Fruit fly (Drosophila melanogaster): ENCODE results near the gene Naglu.

Gene Naglu

dm6 chr2L:8384108-8384601 lies 27.5 kb downstream of the Naglu start, which contains the start of the genes Dad1 and CG13384 (continued):
- TF ChIP-seq Meics (GFP tag; optimal IDR thresholded peaks at IDR 0.05) (peak; percentile 95), Hr39 (optimal IDR thresholded peaks at IDR 0.05) (no peak), ERR (GFP tag; optimal IDR thresholded peaks at IDR 0.05) (peak; percentile 13), Hr3 (GFP tag; optimal IDR thresholded peaks at IDR 0.05) (peak; percentile 92), CG12155 (GFP tag; optimal IDR thresholded peaks at IDR 0.05) (peak; percentile 90), CG3407 (GFP tag; optimal IDR thresholded peaks at IDR 0.05) (peak; percentile 78), Antp (GFP tag; optimal IDR thresholded peaks at IDR 0.05) (no peak), CG1024 (GFP tag; IDR thresholded peaks at IDR 0.05) (peak; percentile 60; the same call in 1 of the 2 replicates), Oli (tag; optimal IDR thresholded peaks at IDR 0.05) (peak; percentile 91), CG18764 (GFP tag; optimal IDR thresholded peaks at IDR 0.05) (peak; percentile 83), Eip74EF (GFP tag; optimal IDR thresholded peaks at IDR 0.05) (peak in 1 of 2 experiments; percentile 92), ci (GFP tag; IDR thresholded peaks at IDR 0.05) (0 out of 3 replicates have a peak, but pooled peaks have one; percentile 48), CG8290 (GFP tag; optimal IDR thresholded peaks at IDR 0.05) (peak; percentile 76), CG8290 (tag; optimal IDR thresholded peaks at IDR 0.05) (peak in 1 of 2 experiments; percentile 36), fd96Cb (tag; optimal IDR thresholded peaks at IDR 0.05) (peak; percentile 90), dmrt99B (tag; optimal IDR thresholded peaks at IDR 0.05) (peak; percentile 94), CG2875 (GFP tag; optimal IDR thresholded peaks at IDR 0.05) (peak; percentile 66), mld (GFP tag; IDR thresholded peaks at IDR 0.05; ENCODE audit: partially characterized antibody) (no peak), caup (GFP tag; optimal IDR thresholded peaks at IDR 0.05; ENCODE audit: severe bottlenecking) (peak; percentile 89), chinmo (GFP tag; IDR thresholded peaks at IDR 0.05; ENCODE audit: partially characterized antibody) (no peak), H2.0 (GFP tag; IDR thresholded peaks at IDR 0.05) (peak; percentile 89), CG11093 (GFP tag; IDR thresholded peaks at IDR 0.05) (peak; percentile 85), CG6654 (GFP tag; optimal IDR thresholded peaks at IDR 0.05) (peak; percentile 63), Xbp1 (GFP tag; optimal IDR thresholded peaks at IDR 0.05) (peak; percentile 95), CG11560 (tag; IDR thresholded peaks at IDR 0.05) (peak; percentile 82), Ptx1 (GFP tag; IDR thresholded peaks at IDR 0.05) (peak; percentile 97), h (optimal IDR thresholded peaks at IDR 0.05) (no peak), ap (GFP tag; IDR thresholded peaks at IDR 0.05) (peak; percentile 78), trem (tag; optimal IDR thresholded peaks at IDR 0.05) (peak; percentile 93), mirr (GFP tag; optimal IDR thresholded peaks at IDR 0.05) (peak; percentile 52), CG8944 (GFP tag; optimal IDR thresholded peaks at IDR 0.05) (peak; percentile 39), CG13296 (GFP tag; optimal IDR thresholded peaks at IDR 0.05) (peak; percentile 96), tll (GFP tag; optimal IDR thresholded peaks at IDR 0.05) (peak in 1 of 2 experiments; percentile 50), sc (optimal IDR thresholded peaks at IDR 0.05) (no peak), sc (GFP tag; optimal IDR thresholded peaks at IDR 0.05) (peak; percentile 72), CG12104 (GFP tag; optimal IDR thresholded peaks at IDR 0.05) (peak; percentile 80), Bgb (GFP tag; IDR thresholded peaks at IDR 0.05; ENCODE audit: partially characterized antibody) (peak; percentile 47; the same call in 1 of the 2 replicates), H15 (GFP tag; IDR thresholded peaks at IDR 0.05) (peak; percentile 64; the same call in 1 of the 3 replicates), CG3838 (GFP tag; optimal IDR thresholded peaks at IDR 0.05) (peak; percentile 60), CG1792 (GFP tag; optimal IDR thresholded peaks at IDR 0.05) (no peak), ewg (GFP tag; optimal IDR thresholded peaks at IDR 0.05) (peak; percentile 70), CG5180 (GFP tag; optimal IDR thresholded peaks at IDR 0.05) (peak; percentile 69), Spps (tag; optimal IDR thresholded peaks at IDR 0.05) (peak; percentile 82), ac (GFP tag; optimal IDR thresholded peaks at IDR 0.05) (no peak), CG4707 (GFP tag; optimal IDR thresholded peaks at IDR 0.05) (peak; percentile 24), CG6272 (GFP tag; IDR thresholded peaks at IDR 0.05) (peak; percentile 90), CG10565 (GFP tag; optimal IDR thresholded peaks at IDR 0.05) (peak; percentile 38), CG15601 (tag; optimal IDR thresholded peaks at IDR 0.05) (peak; percentile 91), maf-S (GFP tag; optimal IDR thresholded peaks at IDR 0.05) (peak; percentile 66), CG4424 (GFP tag; optimal IDR thresholded peaks at IDR 0.05) (peak; percentile 92), CG5953 (GFP tag; IDR thresholded peaks at IDR 0.05) (peak; percentile 58; the same call in 1 of the 2 replicates)

Measured in whole organism, embryonic.